Worm (Caenorhabditis elegans): ENCODE measurements around the gene F53A9.9.

ce11 chrX:8736965-8737464 is 16.5 kb upstream of the F53A9.9 start, which contains the start of gene M02D8.3:
- TF ChIP-seq cog-1 (tag; optimal IDR thresholded peaks at IDR 0.05): peak; percentile 14
- no peak for TF ChIP-seq ref-1 (GFP tag; conservative IDR thresholded peaks at IDR 0.05)
- no peak for TF ChIP-seq flt-1 (GFP tag; IDR thresholded peaks at IDR 0.05)
- no peak for TF ChIP-seq klf-2 (GFP tag; conservative IDR thresholded peaks at IDR 0.05)
- TF ChIP-seq tab-1 (GFP tag; IDR thresholded peaks at IDR 0.05): no peak

All from whole organism, midembryonic.